Worm (Caenorhabditis elegans) whole organism, early embryonic: ENCODE results near the gene nstp-6.

Experiments
- B0310.2 ChIP-seq: sonication (generic microtip); optimal IDR thresholded peaks from 2 replicates; lab custom pipeline; 2016; ENCODE audit warnings: mild to moderate bottlenecking, missing genetic modification characterization, missing compliant biosample characterization
- F13C5.2 ChIP-seq: sonication (generic microtip); optimal IDR thresholded peaks from 2 replicates; lab custom pipeline; 2017; ENCODE audit warnings: mild to moderate bottlenecking, missing genetic modification characterization, inconsistent platforms, missing compliant biosample characterization
- aly-1 ChIP-seq: sonication (generic microtip); optimal IDR thresholded peaks from 2 replicates; lab custom pipeline; 2016; ENCODE audit warnings: missing genetic modification characterization, missing compliant biosample characterization
- ama-1 ChIP-seq: fragments of 150-350 bp; optimal IDR thresholded peaks from 2 replicates; lab custom pipeline; 2014
- ceh-13 ChIP-seq: fragments of 200-800 bp; sonication (Bioruptor generic); optimal IDR thresholded peaks from 2 replicates; lab custom pipeline; 2018; ENCODE audit warnings: mild to moderate bottlenecking, missing genetic modification characterization, missing compliant biosample characterization
- ceh-36 ChIP-seq: sonication (generic microtip); optimal IDR thresholded peaks from 2 replicates; lab custom pipeline; 2016; ENCODE audit warnings: missing genetic modification characterization, inconsistent platforms, missing compliant biosample characterization
- ets-7 ChIP-seq: sonication (generic microtip); optimal IDR thresholded peaks from 2 replicates; lab custom pipeline; 2016; ENCODE audit warnings: missing genotype, missing genetic modification characterization, missing compliant biosample characterization
- flt-1 ChIP-seq: fragments of 200-800 bp; sonication (Bioruptor generic); IDR thresholded peaks from 2 replicates; pipeline ENCODE4 v1.3.6; 2022; ENCODE audit warnings: missing genetic modification characterization, missing compliant biosample characterization
- hmbx-1 ChIP-seq: sonication (generic microtip); optimal IDR thresholded peaks from 2 replicates; lab custom pipeline; 2016; ENCODE audit warnings: mild to moderate bottlenecking, missing genetic modification characterization, missing compliant biosample characterization
- hmg-4 ChIP-seq: fragments of 200-800 bp; sonication (Bioruptor generic); optimal IDR thresholded peaks from 2 replicates; lab custom pipeline; 2018; ENCODE audit warnings: mild to moderate bottlenecking, missing genetic modification characterization, missing compliant biosample characterization
- hnd-1 ChIP-seq: sonication (generic microtip); optimal IDR thresholded peaks from 2 replicates; lab custom pipeline; 2016; ENCODE audit warnings: missing genetic modification characterization, missing compliant biosample characterization
- pes-1 ChIP-seq: fragments of 200-800 bp; sonication (Bioruptor generic); IDR thresholded peaks from 2 replicates; pipeline ENCODE4 v1.3.6; 2022; ENCODE audit warnings: missing genetic modification reagents, missing genetic modification characterization, missing compliant biosample characterization
- scrt-1 ChIP-seq: fragments of 200-800 bp; sonication (Bioruptor generic); IDR thresholded peaks from 2 replicates; pipeline ENCODE4 v1.3.6; 2022; ENCODE audit warnings: missing genetic modification characterization, missing compliant biosample characterization
- sea-1 ChIP-seq: fragments of 200-800 bp; sonication (Bioruptor generic); conservative IDR thresholded peaks from 2 replicates; pipeline ENCODE4 v1.3.6; 2022; ENCODE audit warnings: missing genetic modification characterization, missing compliant biosample characterization
- tbx-11 ChIP-seq: fragments of 200-800 bp; sonication (Bioruptor generic); IDR thresholded peaks from 2 replicates; pipeline ENCODE4 v1.3.6; 2022; ENCODE audit warnings: missing genetic modification characterization, missing compliant biosample characterization
- tbx-37 ChIP-seq: fragments of 200-800 bp; sonication (Bioruptor generic); conservative IDR thresholded peaks from 2 replicates; pipeline ENCODE4 v1.3.6; 2022; ENCODE audit warnings: missing genetic modification reagents, missing genetic modification characterization, missing compliant biosample characterization
- tra-4 ChIP-seq: sonication (generic microtip); optimal IDR thresholded peaks from 2 replicates; lab custom pipeline; 2017; ENCODE audit warnings: missing genetic modification characterization, missing compliant biosample characterization

The nstp-6 gene

ce11 chrIV:3497909-3498308, 49.5 kb downstream of the nstp-6 start, which contains the start of gene ceh-53:
Gene ceh-53, plus strand, starts transcription at chrIV:3498209.
- TF ChIP-seq sea-1 (GFP tag; lab: Robert Waterston, UW): no peak
- TF ChIP-seq ceh-13: no peak
- no peak for TF ChIP-seq hmbx-1 (tag; lab: Kevin White, UChicago)
- TF ChIP-seq tra-4 (tag; lab: Kevin White, UChicago): no peak
- no peak for TF ChIP-seq tbx-37
- no peak for TF ChIP-seq F13C5.2 (tag; lab: Kevin White, UChicago)
- TF ChIP-seq ama-1 (lab: Kevin White, UChicago): no peak
- TF ChIP-seq tbx-11 (GFP tag; lab: Robert Waterston, UW): no peak
- TF ChIP-seq hnd-1 (tag; lab: Kevin White, UChicago): no peak
- no peak for TF ChIP-seq flt-1 (GFP tag; lab: Robert Waterston, UW)
- TF ChIP-seq ceh-36 (tag; lab: Kevin White, UChicago): no peak
- no peak for TF ChIP-seq aly-1 (tag; lab: Kevin White, UChicago)
- TF ChIP-seq hmg-4 (GFP tag; lab: Kevin White, UChicago): no peak
- no peak for TF ChIP-seq ets-7 (tag; lab: Kevin White, UChicago)
- no peak for TF ChIP-seq scrt-1 (GFP tag; lab: Robert Waterston, UW)
- no peak for TF ChIP-seq B0310.2 (tag; lab: Kevin White, UChicago)

ce11 chrIV:3496358-3496757, 51.0 kb downstream of the nstp-6 start, which contains the start of gene C09G12.17:
Gene C09G12.17, minus strand, starts transcription at chrIV:3496458.
- TF ChIP-seq F13C5.2 (tag; lab: Kevin White, UChicago) (no peak), ceh-13 (no peak), tra-4 (tag; lab: Kevin White, UChicago) (no peak), ets-7 (tag; lab: Kevin White, UChicago) (no peak), flt-1 (GFP tag; lab: Robert Waterston, UW) (no peak), B0310.2 (tag; lab: Kevin White, UChicago) (no peak), hmbx-1 (tag; lab: Kevin White, UChicago) (no peak), sea-1 (GFP tag; lab: Robert Waterston, UW) (no peak), ceh-36 (tag; lab: Kevin White, UChicago) (no peak), pes-1 (no peak), tbx-37 (no peak), tbx-11 (GFP tag; lab: Robert Waterston, UW) (no peak), aly-1 (tag; lab: Kevin White, UChicago) (no peak), hnd-1 (tag; lab: Kevin White, UChicago) (no peak), ama-1 (lab: Kevin White, UChicago) (no peak)
